Worm (Caenorhabditis elegans) whole organism, L1 larva: Measurements from ENCODE around the gene srh-137.

Experiments used
- C04F5.9 ChIP-seq: sonication (generic microtip); optimal IDR thresholded peaks from 2 replicates; lab custom pipeline; 2016; ENCODE audit warnings: missing genetic modification characterization, missing compliant biosample characterization
- C16A3.4 ChIP-seq: fragments of 150-350 bp; optimal IDR thresholded peaks from 2 replicates; lab custom pipeline; 2014; ENCODE audit warnings: missing biosample characterization, missing genetic modification characterization
- C34B4.2 ChIP-seq: sonication (generic microtip); optimal IDR thresholded peaks from 2 replicates; lab custom pipeline; 2017; ENCODE audit warnings: mild to moderate bottlenecking, missing genetic modification characterization, missing compliant biosample characterization
- F16B12.6 ChIP-seq: fragments of 150-350 bp; optimal IDR thresholded peaks from 2 replicates; lab custom pipeline; 2014; ENCODE audit warnings: missing biosample characterization, missing genetic modification characterization
- alr-1 ChIP-seq: fragments of 200-800 bp; sonication (Bioruptor generic); optimal IDR thresholded peaks from 2 replicates; lab custom pipeline; 2018; ENCODE audit warnings: borderline replicate concordance, mild to moderate bottlenecking, missing genetic modification characterization, missing compliant biosample characterization
- ceh-90 ChIP-seq: sonication (generic microtip); optimal IDR thresholded peaks from 2 replicates; lab custom pipeline; 2016; ENCODE audit warnings: missing genetic modification characterization, missing compliant biosample characterization
- ces-1 ChIP-seq: fragments of 150-350 bp; optimal IDR thresholded peaks from 2 replicates; lab custom pipeline; 2014; ENCODE audit warnings: missing biosample characterization, missing genetic modification reagents, missing genetic modification characterization
- egl-27 ChIP-seq, 2 experiments: fragments of 150-350 bp in 1 of 2; sonication (generic microtip); optimal IDR thresholded peaks; 3 replicates each; lab custom pipeline; 2017 to 2018; ENCODE audit warnings: missing biosample characterization in 2 of 2, missing genetic modification characterization in 2 of 2, missing genetic modification reagents in 2 of 2
- elt-3 ChIP-seq, 6 experiments: fragments of 150-350 bp in 1 of 6; sonication (generic microtip); optimal IDR thresholded peaks; 2 replicates each; lab custom pipeline; 2017 to 2018; ENCODE audit warnings: missing biosample characterization in 6 of 6, missing genetic modification characterization in 6 of 6, inconsistent platforms in 1 of 6
- ets-5 ChIP-seq: fragments of 200-800 bp; sonication (Bioruptor generic); IDR thresholded peaks from 2 replicates; pipeline ENCODE4 v1.3.6; 2022; ENCODE audit warnings: missing genetic modification characterization, missing compliant biosample characterization
- fkh-8 ChIP-seq: sonication (generic microtip); optimal IDR thresholded peaks from 2 replicates; lab custom pipeline; 2016; ENCODE audit warnings: mild to moderate bottlenecking, missing genetic modification characterization, missing compliant biosample characterization
- fos-1 ChIP-seq: fragments of 150-350 bp; optimal IDR thresholded peaks from 2 replicates; lab custom pipeline; 2014; ENCODE audit warnings: missing biosample characterization, missing genetic modification characterization
- hlh-17 ChIP-seq: fragments of 200-800 bp; sonication (Bioruptor generic); optimal IDR thresholded peaks from 2 replicates; lab custom pipeline; 2018; ENCODE audit warnings: missing genetic modification characterization, mild to moderate bottlenecking, missing compliant biosample characterization, moderate library complexity, borderline replicate concordance
- hpl-2 ChIP-seq: fragments of 150-350 bp; optimal IDR thresholded peaks from 2 replicates; lab custom pipeline; 2014; ENCODE audit warnings: missing biosample characterization, missing genetic modification reagents, missing genetic modification characterization
- jun-1 ChIP-seq: fragments of 150-350 bp; optimal IDR thresholded peaks from 2 replicates; lab custom pipeline; 2014; ENCODE audit warnings: missing biosample characterization, missing genetic modification reagents, missing genetic modification characterization
- lin-13 ChIP-seq: fragments of 150-350 bp; optimal IDR thresholded peaks from 2 replicates; lab custom pipeline; 2014; ENCODE audit warnings: missing biosample characterization, missing genetic modification reagents, missing genetic modification characterization
- lin-39 ChIP-seq: fragments of 150-350 bp; optimal IDR thresholded peaks from 2 replicates; lab custom pipeline; 2014; ENCODE audit warnings: missing biosample characterization, missing genetic modification reagents, missing genetic modification characterization
- lir-3 ChIP-seq: sonication (generic microtip); optimal IDR thresholded peaks from 2 replicates; lab custom pipeline; 2016; ENCODE audit warnings: mild to moderate bottlenecking, missing genetic modification characterization, moderate library complexity, missing compliant biosample characterization; ENCODE audit not compliant: poor library complexity
- lsy-2 ChIP-seq, 2 experiments: fragments of 150-350 bp; optimal IDR thresholded peaks; 2 replicates each; lab custom pipeline; 2014; ENCODE audit warnings: missing biosample characterization in 2 of 2, missing genetic modification characterization in 2 of 2
- mdl-1 ChIP-seq, 2 experiments: fragments of 150-350 bp; optimal IDR thresholded peaks; 2 replicates each; lab custom pipeline; 2014 to 2017; ENCODE audit warnings: missing biosample characterization in 2 of 2, missing genetic modification characterization in 2 of 2, inconsistent platforms in 1 of 2
- nhr-12 ChIP-seq: sonication (generic microtip); optimal IDR thresholded peaks from 2 replicates; lab custom pipeline; 2017; ENCODE audit warnings: missing biosample characterization, missing genetic modification characterization
- nhr-237 ChIP-seq: fragments of 150-350 bp; optimal IDR thresholded peaks from 2 replicates; lab custom pipeline; 2014; ENCODE audit warnings: missing biosample characterization, missing genetic modification characterization
- nhr-28 ChIP-seq: fragments of 150-350 bp; optimal IDR thresholded peaks from 2 replicates; lab custom pipeline; 2014; ENCODE audit warnings: missing biosample characterization, missing genetic modification characterization
- nhr-47 ChIP-seq: sonication (generic microtip); optimal IDR thresholded peaks from 2 replicates; lab custom pipeline; 2016; ENCODE audit warnings: mild to moderate bottlenecking, missing genetic modification characterization, moderate library complexity, missing compliant biosample characterization
- nhr-71 ChIP-seq: sonication (generic microtip); optimal IDR thresholded peaks from 2 replicates; lab custom pipeline; 2016; ENCODE audit warnings: mild to moderate bottlenecking, missing genetic modification characterization, moderate library complexity, missing compliant biosample characterization
- nhr-84 ChIP-seq: sonication (generic microtip); optimal IDR thresholded peaks from 2 replicates; lab custom pipeline; 2017; ENCODE audit warnings: missing biosample characterization, missing genetic modification characterization
- pag-3 ChIP-seq: sonication (generic microtip); optimal IDR thresholded peaks from 2 replicates; lab custom pipeline; 2017; ENCODE audit warnings: missing genetic modification characterization, mild to moderate bottlenecking, missing compliant biosample characterization, antibody characterized with exemption, borderline replicate concordance; ENCODE audit not compliant: insufficient read depth
- rnt-1 ChIP-seq: sonication (generic microtip); optimal IDR thresholded peaks from 2 replicates; lab custom pipeline; 2016; ENCODE audit warnings: mild to moderate bottlenecking, missing genetic modification characterization, moderate library complexity, missing compliant biosample characterization
- skn-1 ChIP-seq: fragments of 150-350 bp; optimal IDR thresholded peaks from 2 replicates; lab custom pipeline; 2014; ENCODE audit warnings: missing biosample characterization, missing genetic modification characterization
- sup-37 ChIP-seq: fragments of 200-800 bp; sonication (Bioruptor generic); optimal IDR thresholded peaks from 2 replicates; lab custom pipeline; 2018; ENCODE audit warnings: mild to moderate bottlenecking, missing genetic modification characterization, missing compliant biosample characterization
- unc-30 ChIP-seq: sonication (generic microtip); optimal IDR thresholded peaks from 2 replicates; lab custom pipeline; 2017; ENCODE audit warnings: missing biosample characterization, missing genetic modification characterization
- vab-15 ChIP-seq: sonication (generic microtip); optimal IDR thresholded peaks from 2 replicates; lab custom pipeline; 2017; ENCODE audit warnings: missing genotype, mild to moderate bottlenecking, missing genetic modification characterization, missing compliant biosample characterization
- zag-1 ChIP-seq: fragments of 150-350 bp; optimal IDR thresholded peaks from 2 replicates; lab custom pipeline; 2014; ENCODE audit warnings: missing biosample characterization, missing genetic modification characterization
- zip-4 ChIP-seq: fragments of 200-800 bp; sonication (Bioruptor generic); optimal IDR thresholded peaks from 2 replicates; lab custom pipeline; 2018; ENCODE audit warnings: mild to moderate bottlenecking, missing genetic modification characterization, moderate library complexity, missing compliant biosample characterization
- ztf-4 ChIP-seq: fragments of 150-350 bp; optimal IDR thresholded peaks from 2 replicates; lab custom pipeline; 2014; ENCODE audit warnings: missing biosample characterization, missing genetic modification characterization

The srh-137 gene

ce11 chrV:16674399-16674798 lies 42.1 kb downstream of the srh-137 start:
- no peak for TF ChIP-seq lin-39 (tag; lab: Kevin White, UChicago)
- TF ChIP-seq elt-3 (tag; optimal IDR thresholded peaks at IDR 0.05; lab: Kevin White, UChicago), result no peak
- TF ChIP-seq, all 84 proteins: peak for 0

ce11 chrV:16672198-16672597 lies 44.3 kb downstream of the srh-137 start, which contains the start of gene F14F8.8:
TSS of gene F14F8.8 (minus strand) at chrV:16672298.
- TF ChIP-seq unc-30 (tag; lab: Kevin White, UChicago) (no peak), lir-3 (no peak), nhr-237 (tag; lab: Kevin White, UChicago) (no peak), ces-1 (GFP tag; lab: Kevin White, UChicago) (no peak), zag-1 (tag; lab: Kevin White, UChicago) (no peak), fkh-8 (tag; lab: Kevin White, UChicago) (no peak), fos-1 (tag; lab: Kevin White, UChicago) (no peak), skn-1 (tag; lab: Kevin White, UChicago) (no peak), ets-5 (no peak), alr-1 (no peak), nhr-47 (no peak), lin-39 (tag; lab: Kevin White, UChicago) (no peak), vab-15 (tag; lab: Kevin White, UChicago) (no peak), nhr-84 (tag; lab: Kevin White, UChicago) (no peak), nhr-12 (tag; lab: Kevin White, UChicago) (no peak), sup-37 (GFP tag; lab: Kevin White, UChicago) (no peak), jun-1 (no peak), lin-13 (GFP tag; lab: Kevin White, UChicago) (no peak), mdl-1 (tag; optimal IDR thresholded peaks at IDR 0.05; lab: Kevin White, UChicago) (no peak), hpl-2 (GFP tag; lab: Kevin White, UChicago) (no peak)

DNA sequence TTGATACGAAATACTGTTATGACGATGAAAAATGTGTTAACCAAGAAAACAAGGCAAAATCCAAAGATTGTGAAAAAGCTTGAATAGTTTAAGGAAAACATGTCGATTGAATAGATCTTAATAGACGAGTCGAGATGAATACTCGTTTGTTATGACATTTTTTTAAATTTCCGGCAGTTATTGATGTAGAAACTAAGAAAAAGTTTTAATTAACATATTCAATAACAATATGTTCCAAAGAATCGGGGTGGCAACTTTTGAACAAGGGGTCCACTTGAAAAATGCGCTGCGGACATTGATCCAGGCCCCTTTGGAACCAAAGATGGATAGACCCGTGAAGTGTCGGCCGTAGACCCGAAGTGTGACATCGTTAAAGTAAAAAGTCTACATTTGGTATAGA lies 45.3 kb downstream of the srh-137 start, which contains the start of gene str-61:
Gene str-61, minus strand, starts transcription at position 101 of the 400 bp plus-strand sequence.
- no peak for TF ChIP-seq lin-39 (tag; lab: Kevin White, UChicago)
- TF ChIP-seq F16B12.6 (tag; lab: Kevin White, UChicago), result no peak
- no peak for TF ChIP-seq nhr-71 (tag; lab: Kevin White, UChicago)
- no peak for TF ChIP-seq C34B4.2 (tag; lab: Kevin White, UChicago)
- no peak for TF ChIP-seq nhr-28
- no peak for TF ChIP-seq lsy-2 (tag; optimal IDR thresholded peaks at IDR 0.05; lab: Kevin White, UChicago)
- no peak for TF ChIP-seq ztf-4 (tag; lab: Kevin White, UChicago)
- no peak for TF ChIP-seq C04F5.9
- no peak for TF ChIP-seq C16A3.4
- TF ChIP-seq zip-4 (GFP tag; lab: Kevin White, UChicago), result no peak
- TF ChIP-seq zag-1 (tag; lab: Kevin White, UChicago), result no peak
- TF ChIP-seq, all 84 proteins: peak for 0

DNA sequence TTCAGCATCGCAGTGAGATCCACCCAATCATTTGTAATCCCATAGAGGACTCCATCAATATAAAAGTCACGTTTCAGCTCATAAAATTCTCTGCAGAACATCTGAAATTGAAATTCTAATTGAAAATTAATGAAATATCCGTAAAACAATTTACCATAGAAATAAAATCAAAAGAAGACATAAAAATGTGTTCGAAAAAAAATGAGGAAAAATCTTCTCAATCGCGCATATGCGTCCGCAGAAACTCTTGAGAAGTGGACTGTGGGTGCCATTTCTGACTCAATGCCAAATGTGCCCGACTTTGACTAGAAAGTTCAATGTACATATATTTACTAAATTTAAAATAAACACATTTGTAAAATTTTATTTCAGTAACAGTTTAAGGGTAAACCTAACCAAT lies 48.0 kb downstream of the srh-137 start, which contains the start of gene F14F8.9:
Gene F14F8.9, minus strand, starts transcription at position 101 of the 400 bp plus-strand sequence.
- TF ChIP-seq egl-27 (tag; optimal IDR thresholded peaks at IDR 0.05; lab: Kevin White, UChicago) (no peak), hlh-17 (no peak), hpl-2 (GFP tag; lab: Kevin White, UChicago) (no peak), pag-3 (tag; lab: Kevin White, UChicago) (no peak), rnt-1 (tag; lab: Kevin White, UChicago) (no peak), ceh-90 (tag; lab: Kevin White, UChicago) (no peak), jun-1 (no peak), mdl-1 (tag; optimal IDR thresholded peaks at IDR 0.05; lab: Kevin White, UChicago) (no peak)
